Worm (Caenorhabditis elegans): ENCODE measurements around the gene R144.13.

R144.13 gene

ce11 chrIII:5071509-5071908, 48.4 kb downstream of the R144.13 start, which contains the start of gene C45G9.12:
Gene C45G9.12, minus strand, starts transcription at chrIII:5071609.
- TF ChIP-seq Y22D7AL.16 (tag; optimal IDR thresholded peaks at IDR 0.05), result no peak
- TF ChIP-seq F13H6.1 (tag; optimal IDR thresholded peaks at IDR 0.05), result no peak
- TF ChIP-seq ceh-31 (tag; optimal IDR thresholded peaks at IDR 0.05), result no peak
- no peak for TF ChIP-seq fkh-10 (GFP tag; optimal IDR thresholded peaks at IDR 0.05)
- no peak for TF ChIP-seq unc-55 (GFP tag; optimal IDR thresholded peaks at IDR 0.05)
- no peak for TF ChIP-seq ceh-2 (tag; optimal IDR thresholded peaks at IDR 0.05)
- TF ChIP-seq ceh-9 (tag; optimal IDR thresholded peaks at IDR 0.05), result no peak
- TF ChIP-seq pros-1 (tag; optimal IDR thresholded peaks at IDR 0.05), result no peak
- TF ChIP-seq ceh-14 (tag; optimal IDR thresholded peaks at IDR 0.05), result no peak
- no peak for TF ChIP-seq rnt-1 (tag; optimal IDR thresholded peaks at IDR 0.05)
- TF ChIP-seq C08G9.2 (tag; optimal IDR thresholded peaks at IDR 0.05), result no peak
- TF ChIP-seq pat-9 (tag; optimal IDR thresholded peaks at IDR 0.05), result no peak
- no peak for TF ChIP-seq fax-1 (tag; optimal IDR thresholded peaks at IDR 0.05)
- no peak for TF ChIP-seq unc-42 (tag; optimal IDR thresholded peaks at IDR 0.05)
- no peak for TF ChIP-seq elt-4 (tag; optimal IDR thresholded peaks at IDR 0.05)
- TF ChIP-seq pax-1 (tag; optimal IDR thresholded peaks at IDR 0.05), result no peak
- TF ChIP-seq C38D4.7 (GFP tag; optimal IDR thresholded peaks at IDR 0.05), result no peak
